Worm (Caenorhabditis elegans) whole organism, L4 larva: Measurements from ENCODE around the gene C07A9.5.

Experiments
- F37D6.2 ChIP-seq: sonication (generic microtip); optimal IDR thresholded peaks from 2 replicates; lab custom pipeline; 2016; ENCODE audit warnings: mild to moderate bottlenecking, missing genetic modification characterization, missing compliant biosample characterization
- F44E2.7 ChIP-seq: fragments of 200-800 bp; sonication (Bioruptor generic); IDR thresholded peaks from 2 replicates; pipeline ENCODE4 v2.1.2; 2022; ENCODE audit warnings: missing genetic modification characterization, missing compliant biosample characterization
- T26A8.4 ChIP-seq: fragments of 200-800 bp; sonication (Bioruptor generic); IDR thresholded peaks from 2 replicates; pipeline ENCODE4 v1.3.6; 2022; ENCODE audit warnings: missing genetic modification characterization, missing compliant biosample characterization
- Y105C5A.15 ChIP-seq: fragments of 200-800 bp; sonication (Bioruptor generic); IDR thresholded peaks from 2 replicates; pipeline ENCODE4 v1.3.6; 2022; ENCODE audit warnings: missing genetic modification characterization, missing compliant biosample characterization
- ama-1 ChIP-seq: fragments of 150-350 bp; optimal IDR thresholded peaks from 2 replicates; lab custom pipeline; 2014; ENCODE audit warnings: inconsistent platforms, mixed read lengths
- arid-1 ChIP-seq: fragments of 200-800 bp; sonication (Bioruptor generic); conservative IDR thresholded peaks from 2 replicates; pipeline ENCODE4 v1.3.6; 2022; ENCODE audit warnings: missing genetic modification reagents, missing genetic modification characterization, missing compliant biosample characterization
- ceh-32 ChIP-seq: sonication (generic microtip); optimal IDR thresholded peaks from 2 replicates; lab custom pipeline; 2016; ENCODE audit warnings: mild to moderate bottlenecking, missing genetic modification characterization, missing compliant biosample characterization; ENCODE audit not compliant: poor library complexity
- daf-16 ChIP-seq, 3 experiments: sonication (generic microtip); optimal IDR thresholded peaks; 2 replicates each; lab custom pipeline; 2016 to 2017; ENCODE audit warnings: missing genetic modification characterization in 3 of 3, missing genetic modification reagents in 3 of 3, mild to moderate bottlenecking in 2 of 3, missing compliant biosample characterization in 2 of 3, missing biosample characterization in 1 of 3, moderate library complexity in 1 of 3
- dmd-6 ChIP-seq: fragments of 200-800 bp; sonication (Bioruptor generic); IDR thresholded peaks from 2 replicates; pipeline ENCODE4 v1.3.6; 2022; ENCODE audit warnings: missing genetic modification reagents, missing genetic modification characterization, missing compliant biosample characterization
- dpl-1 ChIP-seq: fragments of 150-350 bp; optimal IDR thresholded peaks from 2 replicates; lab custom pipeline; 2014; ENCODE audit warnings: missing biosample characterization, missing genetic modification reagents, missing genetic modification characterization
- duxl-1 ChIP-seq: sonication (generic microtip); optimal IDR thresholded peaks from 2 replicates; lab custom pipeline; 2016; ENCODE audit warnings: mild to moderate bottlenecking, missing genetic modification characterization, moderate library complexity, missing compliant biosample characterization; ENCODE audit not compliant: poor library complexity
- fkh-10 ChIP-seq: fragments of 150-350 bp; optimal IDR thresholded peaks from 2 replicates; lab custom pipeline; 2014; ENCODE audit warnings: missing biosample characterization, missing genetic modification reagents, missing genetic modification characterization
- fos-1 ChIP-seq: fragments of 150-350 bp; optimal IDR thresholded peaks from 2 replicates; lab custom pipeline; 2014; ENCODE audit warnings: missing biosample characterization, missing genetic modification characterization
- hif-1 ChIP-seq, 2 experiments: sonication (generic microtip); optimal IDR thresholded peaks; 2 replicates each; lab custom pipeline; 2016 to 2017; ENCODE audit warnings: missing compliant biosample characterization in 2 of 2, missing genetic modification characterization in 2 of 2, missing genetic modification reagents in 2 of 2, missing genotype in 2 of 2, mild to moderate bottlenecking in 1 of 2
- hlh-11 ChIP-seq: fragments of 200-800 bp; sonication (Bioruptor generic); optimal IDR thresholded peaks from 2 replicates; lab custom pipeline; 2018; ENCODE audit warnings: mild to moderate bottlenecking, missing genetic modification characterization, missing compliant biosample characterization
- hmg-1.1 ChIP-seq: fragments of 200-800 bp; sonication (Bioruptor generic); IDR thresholded peaks from 2 replicates; pipeline ENCODE4 v1.3.6; 2022; ENCODE audit warnings: missing genetic modification reagents, missing genetic modification characterization, missing compliant biosample characterization
- jun-1 ChIP-seq: fragments of 150-350 bp; optimal IDR thresholded peaks from 2 replicates; lab custom pipeline; 2014; ENCODE audit warnings: missing biosample characterization, missing genetic modification reagents, missing genetic modification characterization
- lin-15B ChIP-seq: fragments of 150-350 bp; sonication (generic microtip); optimal IDR thresholded peaks from 3 replicates; lab custom pipeline; 2014; ENCODE audit warnings: missing biosample characterization, missing genetic modification characterization
- lin-29 ChIP-seq: fragments of 200-800 bp; sonication (Bioruptor generic); IDR thresholded peaks from 2 replicates; pipeline ENCODE4 v1.3.6; 2022; ENCODE audit warnings: missing genetic modification reagents, missing genetic modification characterization, missing compliant biosample characterization
- lin-39 ChIP-seq: fragments of 150-350 bp; optimal IDR thresholded peaks from 2 replicates; lab custom pipeline; 2014; ENCODE audit warnings: missing biosample characterization, missing genetic modification reagents, missing genetic modification characterization
- mdl-1 ChIP-seq, 2 experiments: fragments of 150-350 bp in 1 of 2; sonication (generic microtip) in 1 of 2; optimal IDR thresholded peaks; 2 replicates each; lab custom pipeline; 2014 to 2017; ENCODE audit warnings: missing biosample characterization in 2 of 2, missing genetic modification characterization in 2 of 2
- mdt-29 ChIP-seq: fragments of 200-800 bp; sonication (Bioruptor generic); IDR thresholded peaks from 2 replicates; pipeline ENCODE4 v1.3.6; 2022; ENCODE audit warnings: missing genetic modification reagents, missing genetic modification characterization, missing compliant biosample characterization
- mep-1 ChIP-seq: fragments of 150-350 bp; sonication (generic microtip); optimal IDR thresholded peaks from 3 replicates; lab custom pipeline; 2014; ENCODE audit warnings: missing biosample characterization, missing genetic modification characterization
- mes-2 ChIP-seq: sonication (generic microtip); optimal IDR thresholded peaks from 2 replicates; lab custom pipeline; 2016; ENCODE audit warnings: missing genotype, mild to moderate bottlenecking, missing genetic modification characterization, missing compliant biosample characterization; ENCODE audit not compliant: poor library complexity, severe bottlenecking
- mxl-2 ChIP-seq: fragments of 200-800 bp; sonication (Bioruptor generic); conservative IDR thresholded peaks from 2 replicates; pipeline ENCODE4 v1.3.6; 2022; ENCODE audit warnings: missing genetic modification reagents, missing genetic modification characterization, missing compliant biosample characterization
- mxl-3 ChIP-seq: fragments of 200-800 bp; sonication (Bioruptor generic); optimal IDR thresholded peaks from 2 replicates; lab custom pipeline; 2018; ENCODE audit warnings: mild to moderate bottlenecking, missing genetic modification characterization, missing compliant biosample characterization
- nhr-10 ChIP-seq: fragments of 150-350 bp; optimal IDR thresholded peaks from 2 replicates; lab custom pipeline; 2014; ENCODE audit warnings: missing biosample characterization, missing genetic modification characterization
- nhr-28 ChIP-seq: fragments of 150-350 bp; optimal IDR thresholded peaks from 2 replicates; lab custom pipeline; 2014; ENCODE audit warnings: missing biosample characterization, missing genetic modification characterization
- nhr-42 ChIP-seq: fragments of 200-800 bp; sonication (Bioruptor generic); IDR thresholded peaks from 2 replicates; pipeline ENCODE4 v1.3.6; 2022; ENCODE audit warnings: missing genetic modification characterization, missing compliant biosample characterization
- nhr-6 ChIP-seq: fragments of 150-350 bp; optimal IDR thresholded peaks from 2 replicates; lab custom pipeline; 2014; ENCODE audit warnings: missing biosample characterization, missing genetic modification characterization
- nhr-76 ChIP-seq: fragments of 150-350 bp; optimal IDR thresholded peaks from 2 replicates; lab custom pipeline; 2014; ENCODE audit warnings: missing biosample characterization, missing genetic modification characterization
- nhr-77 ChIP-seq: fragments of 150-350 bp; optimal IDR thresholded peaks from 2 replicates; lab custom pipeline; 2014; ENCODE audit warnings: missing biosample characterization, missing genetic modification characterization
- pqm-1 ChIP-seq: sonication (generic microtip); optimal IDR thresholded peaks from 2 replicates; lab custom pipeline; 2017; ENCODE audit warnings: missing biosample characterization, missing genetic modification characterization
- saeg-2 ChIP-seq: fragments of 200-800 bp; sonication (Bioruptor generic); IDR thresholded peaks from 2 replicates; pipeline ENCODE4 v1.3.6; 2022; ENCODE audit warnings: missing genetic modification reagents, missing genetic modification characterization, missing compliant biosample characterization
- spr-1 ChIP-seq: sonication (generic microtip); optimal IDR thresholded peaks from 2 replicates; lab custom pipeline; 2016; ENCODE audit warnings: mild to moderate bottlenecking, missing genetic modification characterization, missing compliant biosample characterization
- tag-97 ChIP-seq: fragments of 200-800 bp; sonication (Bioruptor generic); IDR thresholded peaks from 2 replicates; pipeline ENCODE4 v1.3.6; 2022; ENCODE audit warnings: missing genetic modification characterization, missing compliant biosample characterization
- tra-1 ChIP-seq: fragments of 200-800 bp; sonication (Bioruptor generic); IDR thresholded peaks from 2 replicates; pipeline ENCODE4 v1.3.6; 2022; ENCODE audit warnings: missing genetic modification reagents, missing genetic modification characterization, missing compliant biosample characterization
- unc-130 ChIP-seq: sonication (generic microtip); optimal IDR thresholded peaks from 2 replicates; lab custom pipeline; 2016; ENCODE audit warnings: missing genetic modification reagents, missing genetic modification characterization, missing compliant biosample characterization
- unc-39 ChIP-seq: sonication (generic microtip); optimal IDR thresholded peaks from 2 replicates; lab custom pipeline; 2017; ENCODE audit warnings: missing biosample characterization, missing genetic modification characterization
- zag-1 ChIP-seq: fragments of 150-350 bp; optimal IDR thresholded peaks from 2 replicates; lab custom pipeline; 2014; ENCODE audit warnings: missing biosample characterization, missing genetic modification characterization
- zfp-2 ChIP-seq: sonication (generic microtip); optimal IDR thresholded peaks from 2 replicates; lab custom pipeline; 2016; ENCODE audit warnings: mild to moderate bottlenecking, missing genetic modification characterization, missing compliant biosample characterization
- zfp-3 ChIP-seq: fragments of 200-800 bp; sonication (Bioruptor generic); conservative IDR thresholded peaks from 2 replicates; pipeline ENCODE4 v1.3.6; 2022; ENCODE audit warnings: missing genetic modification reagents, missing genetic modification characterization, missing compliant biosample characterization
- ztf-11 ChIP-seq: fragments of 150-350 bp; optimal IDR thresholded peaks from 2 replicates; lab custom pipeline; 2014; ENCODE audit warnings: missing biosample characterization, missing genetic modification characterization

C07A9.5 gene

ce11 chrIII:9667591-9668265 is 14.9 kb downstream of the C07A9.5 start, which contains the start of gene C07A9.9 (continued):
- TF ChIP-seq mxl-3 (GFP tag; lab: Kevin White, UChicago) = peak; percentile 92
- peak; percentile 59 for TF ChIP-seq fkh-10 (GFP tag; lab: Kevin White, UChicago)
- TF ChIP-seq mxl-2 (GFP tag; lab: Robert Waterston, UW) = no peak
- peak; percentile 93 for TF ChIP-seq hlh-11 (tag; lab: Kevin White, UChicago)
- peak; percentile 42; the same call in 1 of the 2 replicates for TF ChIP-seq arid-1
- peak; percentile 65 for TF ChIP-seq nhr-6
- TF ChIP-seq unc-39 (tag; lab: Kevin White, UChicago) = no peak
- no peak for TF ChIP-seq fos-1 (tag; lab: Kevin White, UChicago)
- TF ChIP-seq nhr-77 (tag; lab: Kevin White, UChicago) = peak; percentile 2
- TF ChIP-seq F37D6.2 (tag; lab: Kevin White, UChicago) = peak; percentile 30
- TF ChIP-seq ama-1 (lab: Kevin White, UChicago) = no peak
- no peak for TF ChIP-seq zfp-3 (GFP tag; lab: Robert Waterston, UW)
- TF ChIP-seq dmd-6 (GFP tag; lab: Robert Waterston, UW) = peak; percentile 83
- TF ChIP-seq hif-1 (tag; optimal IDR thresholded peaks at IDR 0.05; lab: Kevin White, UChicago) = peak in 1 of 2 experiments; percentile 73
- no peak for TF ChIP-seq saeg-2
- no peak for TF ChIP-seq nhr-76 (tag; lab: Kevin White, UChicago)
- no peak for TF ChIP-seq nhr-10 (tag; lab: Kevin White, UChicago)
- peak; percentile 75 for TF ChIP-seq nhr-28 (tag; lab: Kevin White, UChicago)
- no peak for TF ChIP-seq tra-1
- TF ChIP-seq daf-16 (GFP tag; optimal IDR thresholded peaks at IDR 0.05; lab: Kevin White, UChicago) = peak in 1 of 2 experiments; percentile 35
- peak; percentile 85 for TF ChIP-seq daf-16 (tag; optimal IDR thresholded peaks at IDR 0.05; lab: Kevin White, UChicago)
- peak; percentile 52 for TF ChIP-seq spr-1 (tag; lab: Kevin White, UChicago)
- no peak for TF ChIP-seq mdt-29 (GFP tag; lab: Robert Waterston, UW)
- no peak for TF ChIP-seq lin-15B (tag; lab: Kevin White, UChicago)
- no peak for TF ChIP-seq duxl-1
- no peak for TF ChIP-seq F44E2.7 (GFP tag; lab: Robert Waterston, UW)
- TF ChIP-seq hmg-1.1 (GFP tag; lab: Robert Waterston, UW) = peak; percentile 72
- no peak for TF ChIP-seq tag-97 (GFP tag; lab: Robert Waterston, UW)
- no peak; the same call in 1 of the 2 replicates for TF ChIP-seq T26A8.4
- TF ChIP-seq ceh-32 (tag; lab: Kevin White, UChicago) = peak; percentile 15
- no peak for TF ChIP-seq Y105C5A.15 (GFP tag; lab: Robert Waterston, UW)
- no peak for TF ChIP-seq zfp-2 (tag; lab: Kevin White, UChicago)
- TF ChIP-seq lin-39 = no peak
- peak; percentile 1 for TF ChIP-seq zag-1 (tag; lab: Kevin White, UChicago)
- no peak for TF ChIP-seq ztf-11 (tag; lab: Kevin White, UChicago)
- TF ChIP-seq jun-1 (tag; lab: Kevin White, UChicago) = no peak
- TF ChIP-seq dpl-1 (GFP tag; lab: Kevin White, UChicago) = peak; percentile 36
- 0 out of 2 replicates have a peak, but pooled peaks have one; percentile 41 for TF ChIP-seq nhr-42 (GFP tag; lab: Robert Waterston, UW)
- peak; percentile 55 for TF ChIP-seq mes-2
- TF ChIP-seq pqm-1 = peak; percentile 63
- no peak for TF ChIP-seq lin-29 (GFP tag; lab: Robert Waterston, UW)
- peak; percentile 79 for TF ChIP-seq mep-1 (tag; lab: Kevin White, UChicago)
- peak; percentile 69 to 83 for TF ChIP-seq mdl-1 (tag; optimal IDR thresholded peaks at IDR 0.05; lab: Kevin White, UChicago)
- no peak for TF ChIP-seq unc-130 (GFP tag; lab: Kevin White, UChicago)
